Fruit fly (Drosophila melanogaster): ENCODE data around the gene Gapdh2.

Gapdh2 gene

dm6 chrX:15886411-15887246 is 18.7 kb downstream of the Gapdh2 start:
- no peak for TF ChIP-seq Dll (optimal IDR thresholded peaks at IDR 0.05)

DNA sequence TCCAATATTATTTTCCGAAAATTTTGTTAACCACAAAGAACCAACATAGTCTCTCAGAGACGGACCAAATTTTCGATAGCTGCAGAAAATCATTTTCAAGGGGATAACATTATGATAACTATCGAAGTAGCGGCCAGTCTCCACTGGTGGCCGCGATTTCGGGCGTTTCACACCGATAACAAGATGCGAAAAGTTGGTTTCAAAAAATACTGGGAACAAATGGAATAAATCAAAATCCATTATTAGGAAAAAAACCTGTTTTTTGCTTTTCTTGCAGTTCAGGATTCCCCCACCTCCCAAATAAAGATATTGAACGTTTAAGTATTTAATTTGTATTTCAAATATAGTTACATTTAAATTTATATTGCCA is 19.3 kb downstream of the Gapdh2 start, which contains the start of gene tay:
TSS of gene tay (minus strand) at position 65 of the 370 bp plus-strand sequence.
- TF ChIP-seq EcR (GFP tag; optimal IDR thresholded peaks at IDR 0.05) (no peak), pan (optimal IDR thresholded peaks at IDR 0.05) (no peak)

dm6 chrX:15888763-15889162 is 20.8 kb downstream of the Gapdh2 start:
- TF ChIP-seq CG8478 (optimal IDR thresholded peaks at IDR 0.05) (no peak), usp (GFP tag; optimal IDR thresholded peaks at IDR 0.05) (no peak), Dll (optimal IDR thresholded peaks at IDR 0.05) (no peak), psq (optimal IDR thresholded peaks at IDR 0.05) (no peak), pan (optimal IDR thresholded peaks at IDR 0.05) (no peak), EcR (GFP tag; optimal IDR thresholded peaks at IDR 0.05) (no peak)

dm6 chrX:15889780-15890608 is 22.0 kb downstream of the Gapdh2 start, which contains the start of the genes MSBP and CG15916:
MSBP (minus strand) TSS chrX:15890109.
CG15916 (plus strand) TSS chrX:15890589.
- no peak for TF ChIP-seq pan (optimal IDR thresholded peaks at IDR 0.05)
- no peak for TF ChIP-seq CG8478 (optimal IDR thresholded peaks at IDR 0.05)

DNA sequence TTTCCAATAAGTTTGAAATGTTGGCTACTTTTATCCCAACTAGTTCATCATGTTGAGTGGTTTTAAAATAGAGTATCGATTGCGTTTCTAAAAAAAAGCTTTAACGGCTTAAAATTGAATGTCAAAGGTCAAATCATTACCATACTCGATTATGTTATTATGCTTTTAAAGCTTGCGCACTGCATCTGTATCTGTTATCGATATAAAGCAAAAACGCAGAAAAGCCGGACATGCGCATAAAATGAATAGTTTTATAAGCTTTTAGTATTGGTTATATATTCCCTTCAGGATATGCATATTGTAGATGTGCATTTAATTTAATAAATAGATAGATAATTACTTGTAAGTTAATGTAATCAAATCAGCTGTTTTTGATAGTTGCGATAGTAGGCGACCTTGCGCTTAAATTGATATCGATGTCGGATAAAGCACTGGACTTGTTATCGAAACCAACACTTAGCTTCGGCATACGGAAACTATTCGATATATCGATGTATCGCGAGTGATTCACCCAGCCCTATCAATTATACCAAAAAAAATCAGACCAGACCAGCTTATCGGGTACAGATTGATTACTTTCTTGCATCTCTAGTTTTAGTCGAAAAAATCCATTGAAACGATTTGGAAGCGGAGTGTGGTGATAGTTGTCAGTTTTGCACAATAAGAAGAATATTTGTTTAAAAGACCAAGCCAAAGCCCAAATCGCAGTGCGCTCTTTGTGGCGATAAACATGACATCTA is 23.8 kb downstream of the Gapdh2 start, which contains the start of gene shi:
TSS of gene shi (plus strand) at position 511 of the 740 bp plus-strand sequence.
- TF ChIP-seq pan (optimal IDR thresholded peaks at IDR 0.05) (no peak), CG8478 (optimal IDR thresholded peaks at IDR 0.05) (no peak), psq (optimal IDR thresholded peaks at IDR 0.05) (no peak), usp (GFP tag; optimal IDR thresholded peaks at IDR 0.05) (no peak), Dll (optimal IDR thresholded peaks at IDR 0.05) (no peak), EcR (GFP tag; optimal IDR thresholded peaks at IDR 0.05) (no peak)

- TF ChIP-seq usp (GFP tag; optimal IDR thresholded peaks at IDR 0.05), result no peak
- no peak for TF ChIP-seq CG8478 (optimal IDR thresholded peaks at IDR 0.05)
- no peak for TF ChIP-seq EcR (GFP tag; optimal IDR thresholded peaks at IDR 0.05)
- TF ChIP-seq psq (optimal IDR thresholded peaks at IDR 0.05), result no peak
- TF ChIP-seq pan (optimal IDR thresholded peaks at IDR 0.05), result no peak
- no peak for TF ChIP-seq Dll (optimal IDR thresholded peaks at IDR 0.05)
Measured at dm6 chrX:15893732-15894264, 25.9 kb downstream of the Gapdh2 start.

DNA sequence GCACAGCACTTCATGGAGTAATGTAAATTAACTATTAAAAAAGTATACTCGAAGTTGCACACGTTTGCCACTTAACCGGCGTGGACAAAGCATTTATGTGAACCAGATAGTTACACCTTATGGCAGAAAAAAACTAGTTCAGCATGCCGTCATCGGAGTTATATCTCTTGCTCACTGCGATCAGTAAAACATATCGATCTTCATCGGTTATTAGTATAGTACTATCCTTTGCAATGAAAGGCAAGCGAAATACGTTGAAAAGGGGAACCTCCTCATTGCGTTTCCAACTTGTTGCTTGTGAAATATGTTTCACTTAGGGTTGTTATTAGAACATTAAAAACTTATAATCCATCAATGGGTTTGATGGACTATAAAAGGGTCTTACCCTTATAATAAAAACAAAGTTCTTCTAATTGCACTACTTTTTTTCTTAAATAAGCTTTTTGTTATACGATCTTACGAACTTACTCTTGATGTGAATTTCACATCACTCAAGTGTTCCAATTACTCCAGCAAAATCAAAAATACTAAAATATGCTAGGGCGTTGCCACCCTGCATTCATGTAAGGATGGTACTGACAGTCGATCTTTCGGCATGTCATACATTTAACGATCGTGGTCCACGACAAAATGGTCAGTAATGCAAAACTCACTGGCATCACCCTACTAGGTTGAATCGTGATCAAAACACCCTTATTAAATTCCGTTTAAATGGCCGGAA is 41.8 kb downstream of the Gapdh2 start, which contains the start of gene CycD:
TSS of gene CycD (minus strand) at position 113 of the 721 bp plus-strand sequence.
- no peak for TF ChIP-seq Dll (optimal IDR thresholded peaks at IDR 0.05)
- TF ChIP-seq pan (optimal IDR thresholded peaks at IDR 0.05), result no peak
- no peak for TF ChIP-seq usp (GFP tag; optimal IDR thresholded peaks at IDR 0.05)
- no peak for TF ChIP-seq psq (optimal IDR thresholded peaks at IDR 0.05)
- no peak for TF ChIP-seq EcR (GFP tag; optimal IDR thresholded peaks at IDR 0.05)
- no peak for TF ChIP-seq CG8478 (optimal IDR thresholded peaks at IDR 0.05)

dm6 chrX:15910570-15910969 is 42.6 kb downstream of the Gapdh2 start, which contains the start of gene Lrp4:
Lrp4 (plus strand) TSS chrX:15910870.
- TF ChIP-seq usp (GFP tag; optimal IDR thresholded peaks at IDR 0.05), result no peak

All from whole organism.